Worm (Caenorhabditis elegans): ENCODE data around the gene best-12.
A peak's percentile ranks its signal among the peaks of the same experiment; 100 is the strongest.

best-12 gene

DNA sequence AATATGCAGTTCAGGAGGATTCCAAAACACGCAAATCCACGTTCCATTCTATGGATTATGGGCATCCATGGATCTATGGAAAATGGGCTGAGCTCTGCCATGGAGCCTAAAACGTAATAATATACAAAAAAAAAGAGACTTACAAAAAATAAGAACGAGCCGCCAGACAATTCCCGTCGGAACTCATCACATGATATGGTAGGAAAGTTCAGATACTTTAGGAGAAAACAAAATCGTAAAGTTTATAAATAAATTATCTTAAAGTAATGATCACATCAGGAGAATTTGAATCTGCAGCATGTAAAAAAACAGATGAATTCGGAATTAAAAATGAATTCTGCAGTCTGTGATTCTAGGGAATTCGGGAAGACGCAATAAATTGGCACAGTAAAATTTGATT is 33.6 kb upstream of the best-12 start, which contains the start of gene str-232:
Gene str-232 (minus strand): TSS at position 101 of the 400 bp plus-strand sequence.
- TF ChIP-seq pha-2 (tag; optimal IDR thresholded peaks at IDR 0.05) (no peak), fkh-10 (GFP tag; optimal IDR thresholded peaks at IDR 0.05) (no peak), fax-1 (tag; optimal IDR thresholded peaks at IDR 0.05) (no peak), C38D4.7 (GFP tag; optimal IDR thresholded peaks at IDR 0.05) (no peak)

DNA sequence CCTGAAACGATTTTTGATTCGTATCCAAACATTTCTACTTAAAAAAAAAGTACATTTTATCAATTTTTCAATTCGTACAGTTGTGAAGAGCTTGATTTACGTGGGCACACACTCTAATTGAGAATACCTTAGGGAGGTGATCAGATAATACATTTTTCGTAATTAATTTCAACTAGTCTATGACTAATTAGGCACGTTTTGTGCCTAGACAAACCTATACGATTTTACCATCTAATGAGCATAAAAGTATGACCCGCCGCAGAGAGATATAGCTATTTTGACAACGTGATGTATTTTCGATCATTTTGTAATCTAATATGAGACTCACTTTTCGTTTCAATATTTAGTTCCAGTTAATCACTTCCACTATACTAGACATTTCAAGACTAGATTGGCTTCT is 32.3 kb upstream of the best-12 start:
- TF ChIP-seq pha-4 (tag; optimal IDR thresholded peaks at IDR 0.05): no peak
- TF ChIP-seq fax-1 (tag; optimal IDR thresholded peaks at IDR 0.05): no peak
- TF ChIP-seq F13H6.1 (tag; optimal IDR thresholded peaks at IDR 0.05): no peak
- no peak for TF ChIP-seq ceh-2 (tag; optimal IDR thresholded peaks at IDR 0.05)
- no peak for TF ChIP-seq T23F11.4 (GFP tag; optimal IDR thresholded peaks at IDR 0.05)
- TF ChIP-seq hlh-6 (tag; optimal IDR thresholded peaks at IDR 0.05): no peak
- no peak for TF ChIP-seq ceh-45 (GFP tag; IDR thresholded peaks at IDR 0.05)
- no peak for TF ChIP-seq npax-4 (tag; optimal IDR thresholded peaks at IDR 0.05)
- TF ChIP-seq dve-1 (tag; optimal IDR thresholded peaks at IDR 0.05): no peak
- no peak for TF ChIP-seq nhr-232 (tag; optimal IDR thresholded peaks at IDR 0.05)
- no peak for TF ChIP-seq C08G9.2 (tag; optimal IDR thresholded peaks at IDR 0.05)
- no peak for TF ChIP-seq elt-2 (tag; optimal IDR thresholded peaks at IDR 0.05)
- no peak for TF ChIP-seq nfya-1 (tag; optimal IDR thresholded peaks at IDR 0.05)
- TF ChIP-seq ahr-1 (tag; optimal IDR thresholded peaks at IDR 0.05): no peak
- TF ChIP-seq tbx-2 (tag; optimal IDR thresholded peaks at IDR 0.05): no peak
- TF ChIP-seq ceh-24 (tag; optimal IDR thresholded peaks at IDR 0.05): no peak

ce11 chrV:16017671-16018070 is 31.6 kb upstream of the best-12 start, which contains the start of gene srx-43:
Gene srx-43, plus strand, starts transcription at chrV:16017971.
- TF ChIP-seq pros-1 (tag; optimal IDR thresholded peaks at IDR 0.05) (no peak), sdc-2 (tag; optimal IDR thresholded peaks at IDR 0.05) (no peak), fax-1 (tag; optimal IDR thresholded peaks at IDR 0.05) (no peak), ttx-3 (tag; optimal IDR thresholded peaks at IDR 0.05) (no peak), ceh-30 (tag; optimal IDR thresholded peaks at IDR 0.05) (no peak), ceh-9 (tag; optimal IDR thresholded peaks at IDR 0.05) (no peak), pha-4 (tag; optimal IDR thresholded peaks at IDR 0.05) (no peak), ama-1 (optimal IDR thresholded peaks at IDR 0.05) (no peak), unc-86 (tag; optimal IDR thresholded peaks at IDR 0.05) (no peak), pax-1 (tag; optimal IDR thresholded peaks at IDR 0.05) (no peak), ceh-14 (tag; optimal IDR thresholded peaks at IDR 0.05) (no peak), ceh-45 (GFP tag; IDR thresholded peaks at IDR 0.05) (no peak), sox-2 (GFP tag; IDR thresholded peaks at IDR 0.05) (no peak)

ce11 chrV:16020042-16020441 is 29.2 kb upstream of the best-12 start, which contains the start of gene srx-44:
Gene srx-44, plus strand, starts transcription at chrV:16020342.
- TF ChIP-seq F13H6.1 (tag; optimal IDR thresholded peaks at IDR 0.05) (no peak), ceh-14 (tag; optimal IDR thresholded peaks at IDR 0.05) (no peak), fkh-10 (GFP tag; optimal IDR thresholded peaks at IDR 0.05) (no peak), unc-55 (GFP tag; optimal IDR thresholded peaks at IDR 0.05) (no peak), dve-1 (tag; optimal IDR thresholded peaks at IDR 0.05) (no peak), lim-6 (tag; optimal IDR thresholded peaks at IDR 0.05) (no peak), ceh-30 (tag; optimal IDR thresholded peaks at IDR 0.05) (no peak), T23F11.4 (GFP tag; optimal IDR thresholded peaks at IDR 0.05) (no peak), sox-4 (tag; optimal IDR thresholded peaks at IDR 0.05) (no peak), ceh-24 (tag; optimal IDR thresholded peaks at IDR 0.05) (no peak), ceh-34 (tag; optimal IDR thresholded peaks at IDR 0.05) (no peak)

DNA sequence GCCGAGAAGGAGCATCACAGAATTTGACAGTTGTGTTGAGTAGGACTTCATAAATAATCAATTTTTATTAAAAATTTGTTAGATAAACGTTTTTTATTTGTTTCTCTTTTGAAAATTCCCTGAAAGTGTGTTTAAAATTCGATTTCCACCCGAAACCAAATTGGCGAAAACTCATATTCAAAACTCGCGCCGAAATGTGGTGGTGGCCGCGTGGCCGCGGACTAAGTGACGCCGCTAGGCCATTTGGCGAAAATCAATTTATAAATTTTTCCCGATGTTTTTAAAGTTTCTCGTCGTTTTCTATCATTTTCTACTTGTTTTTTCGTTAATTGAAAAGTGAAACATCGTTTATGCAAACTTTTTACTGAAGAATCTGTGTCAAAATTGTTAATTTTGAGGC is 26.7 kb upstream of the best-12 start:
- TF ChIP-seq madf-2 (tag; optimal IDR thresholded peaks at IDR 0.05): no peak
- no peak for TF ChIP-seq unc-86 (tag; optimal IDR thresholded peaks at IDR 0.05)
- TF ChIP-seq sdc-2 (tag; optimal IDR thresholded peaks at IDR 0.05): peak; percentile 47
- no peak for TF ChIP-seq T23F11.4 (GFP tag; optimal IDR thresholded peaks at IDR 0.05)
- peak; percentile 58 for TF ChIP-seq unc-42 (tag; optimal IDR thresholded peaks at IDR 0.05)
- no peak for TF ChIP-seq pat-9 (tag; optimal IDR thresholded peaks at IDR 0.05)
- no peak for TF ChIP-seq fkh-6 (tag; optimal IDR thresholded peaks at IDR 0.05)
- TF ChIP-seq ceh-30 (tag; optimal IDR thresholded peaks at IDR 0.05): no peak
- no peak for TF ChIP-seq ceh-18 (tag; optimal IDR thresholded peaks at IDR 0.05)
- TF ChIP-seq ceh-14 (tag; optimal IDR thresholded peaks at IDR 0.05): peak; percentile 72
- peak; percentile 43 for TF ChIP-seq fax-1 (tag; optimal IDR thresholded peaks at IDR 0.05)
- peak; percentile 90 for TF ChIP-seq ceh-2 (tag; optimal IDR thresholded peaks at IDR 0.05)
- TF ChIP-seq F13H6.1 (tag; optimal IDR thresholded peaks at IDR 0.05): peak; percentile 35
- TF ChIP-seq hlh-8 (tag; optimal IDR thresholded peaks at IDR 0.05): peak; percentile 74
- TF ChIP-seq zip-5 (tag; optimal IDR thresholded peaks at IDR 0.05): peak; percentile 68
- TF ChIP-seq nhr-232 (tag; optimal IDR thresholded peaks at IDR 0.05): no peak
- TF ChIP-seq C38D4.7 (GFP tag; optimal IDR thresholded peaks at IDR 0.05): no peak
- no peak for TF ChIP-seq ceh-9 (tag; optimal IDR thresholded peaks at IDR 0.05)
- peak; percentile 93 for TF ChIP-seq ceh-31 (tag; optimal IDR thresholded peaks at IDR 0.05)
- TF ChIP-seq ceh-6 (GFP tag; optimal IDR thresholded peaks at IDR 0.05): no peak
- no peak for TF ChIP-seq hlh-6 (tag; optimal IDR thresholded peaks at IDR 0.05)
- peak; percentile 29 for TF ChIP-seq ceh-48 (tag; optimal IDR thresholded peaks at IDR 0.05)
- peak; percentile 53 for TF ChIP-seq ref-2 (tag; optimal IDR thresholded peaks at IDR 0.05)
- TF ChIP-seq lim-6 (tag; optimal IDR thresholded peaks at IDR 0.05): peak; percentile 57

All from whole organism, late embryonic.